Worm (Caenorhabditis elegans) whole organism, midembryonic: ENCODE data around the gene tos-1.

Experiments used
- med-1 ChIP-seq: sonication (generic microtip); optimal IDR thresholded peaks from 2 replicates; lab custom pipeline; 2017; ENCODE audit warnings: missing genetic modification characterization, mild to moderate bottlenecking, missing compliant biosample characterization, antibody characterized with exemption, missing genetic modification reagents; ENCODE audit not compliant: insufficient read depth
- tab-1 ChIP-seq: fragments of 200-800 bp; sonication (Bioruptor generic); IDR thresholded peaks from 2 replicates; pipeline ENCODE4 v1.3.6; 2022; ENCODE audit warnings: missing genetic modification characterization, missing compliant biosample characterization

DNA sequence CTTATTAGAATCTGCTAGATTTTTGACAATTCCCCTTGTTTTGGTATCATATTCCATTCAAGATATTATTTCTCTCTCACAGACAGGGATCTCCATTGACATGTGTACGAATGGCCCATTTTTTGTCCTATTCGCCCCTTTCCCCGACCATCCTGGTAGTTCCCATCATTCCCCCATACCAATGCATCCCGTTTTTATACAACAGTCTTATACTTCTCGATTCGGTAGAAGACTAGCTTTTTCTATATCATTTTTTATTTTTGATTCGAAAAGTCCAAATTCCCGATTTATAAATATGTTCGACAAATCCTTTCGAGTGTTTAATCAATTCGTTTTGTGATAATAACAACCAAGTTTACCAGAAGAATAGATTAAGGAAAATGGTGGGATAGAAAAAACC, 17.1 kb downstream of the tos-1 start:
- TF ChIP-seq tab-1 (no peak), med-1 (no peak)
